Worm (Caenorhabditis elegans) whole organism, young adult: ENCODE results near the gene fbxc-18.
"Not testable (repeated sequence)": the region's sequence is repeated elsewhere in the genome, so short reads cannot be mapped to it uniquely, and the experiment has no call there.

Experiments used
- B0035.1 ChIP-seq: sonication (generic microtip); optimal IDR thresholded peaks from 2 replicates; lab custom pipeline; 2016; ENCODE audit warnings: missing genetic modification characterization, mild to moderate bottlenecking, missing compliant biosample characterization, missing genotype, missing genetic modification reagents
- B0261.1 ChIP-seq: sonication (generic microtip); optimal IDR thresholded peaks from 2 replicates; lab custom pipeline; 2016; ENCODE audit warnings: mild to moderate bottlenecking, missing genetic modification characterization, moderate library complexity, missing compliant biosample characterization
- C17E4.6 ChIP-seq: fragments of 200-800 bp; sonication (Bioruptor generic); IDR thresholded peaks from 2 replicates; pipeline ENCODE4 v1.3.6; 2022; ENCODE audit warnings: missing genetic modification reagents, missing genetic modification characterization, missing compliant biosample characterization
- F10E7.11 ChIP-seq: sonication (generic microtip); optimal IDR thresholded peaks from 2 replicates; lab custom pipeline; 2017; ENCODE audit warnings: mild to moderate bottlenecking, missing genetic modification characterization, moderate library complexity, missing compliant biosample characterization
- F23B12.7 ChIP-seq: sonication (generic microtip); optimal IDR thresholded peaks from 2 replicates; lab custom pipeline; 2017; ENCODE audit warnings: missing genetic modification characterization, mild to moderate bottlenecking, missing compliant biosample characterization, antibody characterized with exemption, moderate library complexity; ENCODE audit not compliant: insufficient read depth
- F37B4.10 ChIP-seq: fragments of 200-800 bp; sonication (Bioruptor generic); IDR thresholded peaks from 2 replicates; pipeline ENCODE4 v1.3.6; 2022; ENCODE audit warnings: missing genetic modification characterization, missing compliant biosample characterization
- K12H6.12 ChIP-seq: fragments of 200-800 bp; sonication (Bioruptor generic); optimal IDR thresholded peaks from 2 replicates; lab custom pipeline; 2018; ENCODE audit warnings: mild to moderate bottlenecking, missing genetic modification characterization, missing compliant biosample characterization
- Y67H2A.10 ChIP-seq: fragments of 200-800 bp; sonication (Bioruptor generic); conservative IDR thresholded peaks from 2 replicates; pipeline ENCODE4 v1.3.6; 2022; ENCODE audit warnings: missing genetic modification reagents, missing genetic modification characterization, missing compliant biosample characterization
- atf-7 ChIP-seq: sonication (generic microtip); optimal IDR thresholded peaks from 2 replicates; lab custom pipeline; 2017; ENCODE audit warnings: mild to moderate bottlenecking, missing genetic modification characterization, missing compliant biosample characterization
- athp-1 ChIP-seq: sonication (generic microtip); optimal IDR thresholded peaks from 2 replicates; lab custom pipeline; 2017; ENCODE audit warnings: mild to moderate bottlenecking, missing genetic modification characterization, missing compliant biosample characterization
- bed-2 ChIP-seq: fragments of 200-800 bp; sonication (Bioruptor generic); IDR thresholded peaks from 2 replicates; pipeline ENCODE4 v1.3.6; 2022; ENCODE audit warnings: missing genetic modification reagents, missing genetic modification characterization, missing compliant biosample characterization
- cebp-1 ChIP-seq, 2 experiments: fragments of 200-800 bp in 1 of 2; sonication (Bioruptor generic) in 1 of 2; sonication (generic microtip) in 1 of 2; IDR thresholded peaks in 1 of 2; optimal IDR thresholded peaks in 1 of 2; 2 replicates each; pipeline versions ENCODE4 v1.3.6 to Lab custom; 2017 to 2022; ENCODE audit warnings: missing compliant biosample characterization in 2 of 2, missing genetic modification characterization in 2 of 2, mild to moderate bottlenecking in 1 of 2, missing genetic modification reagents in 1 of 2, moderate library complexity in 1 of 2
- ceh-40 ChIP-seq: fragments of 200-800 bp; sonication (Bioruptor generic); IDR thresholded peaks from 2 replicates; pipeline ENCODE4 v1.3.6; 2022; ENCODE audit warnings: missing genetic modification characterization, missing compliant biosample characterization
- egl-18 ChIP-seq: fragments of 200-800 bp; sonication (Bioruptor generic); IDR thresholded peaks from 2 replicates; pipeline ENCODE4 v1.3.6; 2022; ENCODE audit warnings: missing genetic modification reagents, missing genetic modification characterization, missing compliant biosample characterization
- let-607 ChIP-seq, 2 experiments: fragments of 200-800 bp in 1 of 2; sonication (Bioruptor generic) in 1 of 2; sonication (generic microtip) in 1 of 2; optimal IDR thresholded peaks; 2 replicates each; lab custom pipeline; 2016 to 2018; ENCODE audit warnings: mild to moderate bottlenecking in 2 of 2, missing compliant biosample characterization in 2 of 2, missing genetic modification characterization in 2 of 2, moderate library complexity in 2 of 2, missing genotype in 1 of 2
- lin-35 ChIP-seq, 3 experiments: fragments of 150-350 bp in 2 of 3; sonication (generic microtip) in 1 of 3; optimal IDR thresholded peaks; 2 replicates each; lab custom pipeline; 2014 to 2018; ENCODE audit warnings: missing biosample characterization in 3 of 3, missing genetic modification characterization in 3 of 3, missing genetic modification reagents in 3 of 3
- madf-3 ChIP-seq: fragments of 200-800 bp; sonication (Bioruptor generic); IDR thresholded peaks from 2 replicates; pipeline ENCODE4 v1.3.6; 2022; ENCODE audit warnings: missing genetic modification reagents, missing genetic modification characterization, missing compliant biosample characterization
- madf-8 ChIP-seq: fragments of 200-800 bp; sonication (Bioruptor generic); conservative IDR thresholded peaks from 2 replicates; pipeline ENCODE4 v1.3.6; 2022; ENCODE audit warnings: missing genetic modification reagents, missing genetic modification characterization, missing compliant biosample characterization
- nfya-1 ChIP-seq: sonication (generic microtip); optimal IDR thresholded peaks from 2 replicates; lab custom pipeline; 2017; ENCODE audit warnings: antibody characterized with exemption, missing compliant biosample characterization, missing genetic modification characterization, borderline replicate concordance; ENCODE audit not compliant: insufficient read depth
- nhr-120 ChIP-seq: fragments of 200-800 bp; sonication (Bioruptor generic); IDR thresholded peaks from 2 replicates; pipeline ENCODE4 v1.3.6; 2022; ENCODE audit warnings: missing genetic modification characterization, missing compliant biosample characterization
- nhr-80 ChIP-seq: sonication (generic microtip); optimal IDR thresholded peaks from 2 replicates; lab custom pipeline; 2016; ENCODE audit warnings: missing genetic modification characterization, missing compliant biosample characterization
- pbrm-1 ChIP-seq: fragments of 200-800 bp; sonication (Bioruptor generic); IDR thresholded peaks from 2 replicates; pipeline ENCODE4 v1.3.6; 2022; ENCODE audit warnings: missing genetic modification reagents, missing genetic modification characterization, missing compliant biosample characterization
- repo-1 ChIP-seq: sonication (generic microtip); optimal IDR thresholded peaks from 2 replicates; lab custom pipeline; 2017; ENCODE audit warnings: mild to moderate bottlenecking, missing genetic modification characterization, missing compliant biosample characterization
- sdz-38 ChIP-seq: sonication (generic microtip); optimal IDR thresholded peaks from 2 replicates; lab custom pipeline; 2016; ENCODE audit warnings: missing genotype, missing genetic modification characterization, missing compliant biosample characterization
- sea-2 ChIP-seq: fragments of 200-800 bp; sonication (Bioruptor generic); IDR thresholded peaks from 2 replicates; pipeline ENCODE4 v1.3.6; 2022; ENCODE audit warnings: missing genetic modification characterization, missing compliant biosample characterization
- tlf-1 ChIP-seq: fragments of 200-800 bp; sonication (Bioruptor generic); optimal IDR thresholded peaks from 2 replicates; lab custom pipeline; 2018; ENCODE audit warnings: mild to moderate bottlenecking, missing genetic modification characterization, missing compliant biosample characterization
- zfh-2 ChIP-seq: fragments of 200-800 bp; sonication (Bioruptor generic); conservative IDR thresholded peaks from 2 replicates; pipeline ENCODE4 v1.3.6; 2022; ENCODE audit warnings: missing genetic modification reagents, missing genetic modification characterization, missing compliant biosample characterization
- zim-3 ChIP-seq: sonication (generic microtip); optimal IDR thresholded peaks from 2 replicates; lab custom pipeline; 2017; ENCODE audit warnings: mild to moderate bottlenecking, missing genetic modification characterization, moderate library complexity, missing compliant biosample characterization
- ztf-26 ChIP-seq: sonication (generic microtip); optimal IDR thresholded peaks from 2 replicates; lab custom pipeline; 2017; ENCODE audit warnings: missing genetic modification characterization, missing compliant biosample characterization

The fbxc-18 gene

DNA sequence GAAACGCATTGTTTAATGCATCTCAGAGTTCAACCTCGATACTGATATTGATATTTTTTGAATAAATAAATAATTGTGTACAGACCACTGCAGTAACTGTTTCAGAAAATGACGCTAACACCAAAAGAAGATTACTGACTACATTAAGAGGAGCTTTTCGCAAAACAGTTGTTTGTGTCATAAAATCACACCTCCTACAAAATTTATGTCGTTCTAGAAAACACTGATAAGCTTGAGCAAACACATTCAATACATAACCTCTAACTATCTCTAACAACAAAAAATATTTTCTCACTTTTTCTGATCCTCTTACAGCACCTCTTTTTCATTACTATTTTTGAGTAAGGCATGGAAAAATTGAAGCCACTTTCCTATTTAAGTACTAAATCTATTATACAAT is 12.2 kb downstream of the fbxc-18 start, which contains the start of gene fbxc-7:
Gene fbxc-7, plus strand, starts transcription at position 301 of the 400 bp plus-strand sequence.
- TF ChIP-seq atf-7; B0261.1 (tag; lab: Kevin White, UChicago); C17E4.6 (GFP tag; lab: Robert Waterston, UW): not testable (repeated sequence)

DNA sequence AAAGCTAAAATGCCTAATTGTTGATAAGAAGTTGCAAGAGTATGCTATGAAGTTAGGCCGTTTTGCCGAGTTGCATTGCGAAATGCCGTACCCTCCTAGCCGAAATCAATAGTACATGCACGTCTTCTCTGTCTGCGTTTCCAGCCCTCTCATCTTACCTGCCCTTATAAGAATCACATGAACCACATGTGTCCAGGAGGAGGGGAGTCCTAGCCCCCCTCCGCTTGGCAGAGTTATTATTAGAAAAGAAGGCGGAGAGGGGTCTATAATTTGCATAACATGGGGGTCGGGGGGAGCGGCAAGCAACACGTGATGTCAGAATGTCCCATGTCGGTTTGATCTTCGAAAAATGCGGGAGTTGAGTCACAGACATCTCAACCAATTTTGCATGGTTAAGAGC is 13.8 kb downstream of the fbxc-18 start:
- TF ChIP-seq tlf-1 (GFP tag; lab: Kevin White, UChicago) (no peak), zfh-2 (GFP tag; lab: Robert Waterston, UW) (0 out of 2 replicates have a peak, but pooled peaks have one; percentile 5)

ce11 chrII:950374-950773 is 16.5 kb downstream of the fbxc-18 start:
- TF ChIP-seq madf-3 (0 out of 2 replicates have a peak, but pooled peaks have one; percentile 41), F23B12.7 (no peak), cebp-1 (GFP tag; IDR thresholded peaks at IDR 0.05; lab: Robert Waterston, UW) (peak; percentile 68), cebp-1 (tag; optimal IDR thresholded peaks at IDR 0.05; lab: Kevin White, UChicago) (peak; percentile 91)

DNA sequence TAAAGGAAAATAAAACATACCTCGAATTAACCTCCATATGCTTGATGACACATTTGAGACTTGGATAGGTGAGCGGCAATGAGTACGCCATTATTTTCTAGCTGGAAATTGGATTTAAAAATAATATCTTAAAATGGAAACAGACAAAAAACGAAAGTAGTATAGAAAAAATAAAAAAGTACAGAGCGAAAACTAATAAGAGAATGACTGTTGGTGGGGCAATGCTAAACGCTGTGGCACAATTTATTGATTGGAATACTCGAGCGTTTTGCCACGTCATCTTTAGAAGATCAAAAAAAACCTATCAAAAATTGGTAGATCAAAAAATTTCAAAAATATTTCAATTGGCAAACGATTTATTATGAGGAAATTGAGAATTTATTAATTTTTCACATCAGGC is 18.8 kb downstream of the fbxc-18 start, which contains the start of gene fbxc-32:
Gene fbxc-32, minus strand, starts transcription at position 101 of the 400 bp plus-strand sequence.
- TF ChIP-seq repo-1 (no peak), egl-18 (GFP tag; lab: Robert Waterston, UW) (no peak), Y67H2A.10 (no peak)

DNA sequence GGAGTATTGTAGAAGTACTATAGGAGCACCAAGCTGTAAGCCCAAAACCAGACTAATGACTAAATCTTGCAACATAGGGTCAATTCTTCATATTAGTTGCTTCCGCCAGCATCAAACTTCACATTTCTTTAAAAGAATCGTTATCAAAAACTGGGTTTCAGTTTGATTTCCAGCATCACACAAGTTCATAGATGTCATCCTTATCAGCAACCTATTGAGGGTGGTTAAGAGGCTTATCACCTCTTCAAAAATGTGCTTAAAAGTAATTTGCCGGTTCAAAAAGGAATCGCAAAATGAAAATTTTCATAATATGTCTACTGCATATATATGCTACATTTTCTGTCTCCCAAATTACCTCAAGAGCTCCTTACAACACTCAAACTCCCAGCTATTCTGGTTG is 23.1 kb downstream of the fbxc-18 start, which contains the start of gene clec-43:
Gene clec-43, plus strand, starts transcription at position 294 of the 400 bp plus-strand sequence.
- TF ChIP-seq sdz-38 (tag; lab: Kevin White, UChicago) (no peak), F10E7.11 (tag; lab: Kevin White, UChicago) (no peak), ztf-26 (tag; lab: Kevin White, UChicago) (no peak), athp-1 (tag; lab: Kevin White, UChicago) (no peak), F37B4.10 (GFP tag; lab: Robert Waterston, UW) (0 out of 2 replicates have a peak, but pooled peaks have one; percentile 23), zfh-2 (GFP tag; lab: Robert Waterston, UW) (no peak), nhr-120 (GFP tag; lab: Robert Waterston, UW) (no peak), ceh-40 (GFP tag; lab: Robert Waterston, UW) (no peak), sea-2 (GFP tag; lab: Robert Waterston, UW) (no peak), madf-8 (GFP tag; lab: Robert Waterston, UW) (no peak), bed-2 (GFP tag; lab: Robert Waterston, UW) (no peak), nhr-80 (tag; lab: Kevin White, UChicago) (peak; percentile 70), zim-3 (tag; lab: Kevin White, UChicago) (no peak), K12H6.12 (tag; lab: Kevin White, UChicago) (no peak)
- TF ChIP-seq, all 124 proteins: peak for 2

DNA sequence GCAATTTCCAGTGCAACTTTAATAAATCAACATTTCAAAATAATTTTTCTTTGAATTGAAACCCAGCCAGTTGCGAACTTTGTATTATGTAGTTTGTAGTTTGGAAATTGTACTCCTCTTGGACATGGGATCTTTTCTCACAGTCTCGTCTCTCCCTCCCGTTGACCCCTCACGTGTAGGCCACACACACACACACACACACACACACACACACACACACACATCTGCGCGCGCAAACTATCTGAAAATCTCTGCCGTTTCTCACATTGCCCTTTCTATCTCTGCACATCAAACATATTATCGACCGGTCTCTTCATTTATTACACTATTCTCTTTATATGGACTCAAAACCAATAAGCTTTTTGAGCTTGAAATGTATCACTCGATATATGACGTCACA is 26.1 kb downstream of the fbxc-18 start, which contains the start of gene fbxc-36:
Gene fbxc-36, plus strand, starts transcription at position 205 of the 400 bp plus-strand sequence.
- no peak for TF ChIP-seq pbrm-1 (GFP tag; lab: Robert Waterston, UW)
- TF ChIP-seq lin-35 (GFP tag; optimal IDR thresholded peaks at IDR 0.05; lab: Kevin White, UChicago) = no peak
- no peak for TF ChIP-seq let-607 (tag; optimal IDR thresholded peaks at IDR 0.05; lab: Kevin White, UChicago)
- no peak for TF ChIP-seq B0035.1 (tag; lab: Kevin White, UChicago)
- TF ChIP-seq nfya-1 (tag; lab: Kevin White, UChicago) = no peak
- no peak for TF ChIP-seq F37B4.10 (GFP tag; lab: Robert Waterston, UW)
- no peak for TF ChIP-seq cebp-1 (GFP tag; IDR thresholded peaks at IDR 0.05; lab: Robert Waterston, UW)
- TF ChIP-seq cebp-1 (tag; optimal IDR thresholded peaks at IDR 0.05; lab: Kevin White, UChicago) = no peak
- TF ChIP-seq, all 124 proteins: peak for 0
